Fruit fly (Drosophila melanogaster): ENCODE results near the gene CG3198.
A peak's percentile ranks its signal among the peaks of the same experiment; 100 is the strongest.

CG3198 gene

DNA sequence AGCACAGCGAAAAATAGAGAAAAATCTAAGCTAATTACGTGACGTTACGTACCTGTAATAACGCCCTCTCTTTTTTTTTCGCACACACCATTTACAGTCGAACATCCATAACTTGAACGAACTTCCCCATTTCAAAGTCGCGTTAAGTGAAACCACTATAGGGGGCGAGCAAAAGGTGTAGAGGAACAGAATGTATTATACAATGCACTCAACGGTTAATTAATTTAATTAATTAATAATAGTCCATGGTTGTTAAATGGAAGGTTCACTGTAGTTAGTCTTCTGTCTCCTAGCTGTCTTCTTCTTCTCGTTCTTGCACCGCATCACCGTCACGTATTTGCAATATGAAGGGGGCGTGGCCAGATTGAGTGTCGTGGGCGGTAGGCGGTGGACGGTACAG, 32.2 kb downstream of the CG3198 start (continued):
- TF ChIP-seq spab (GFP tag; optimal IDR thresholded peaks at IDR 0.05), result no peak
- TF ChIP-seq net (GFP tag; optimal IDR thresholded peaks at IDR 0.05), result no peak
- TF ChIP-seq CG31627 (GFP tag; optimal IDR thresholded peaks at IDR 0.05), result no peak
- TF ChIP-seq Sox102F (GFP tag; optimal IDR thresholded peaks at IDR 0.05), result no peak
- TF ChIP-seq Lpt (GFP tag; optimal IDR thresholded peaks at IDR 0.05), result no peak
- TF ChIP-seq CG9139 (GFP tag; optimal IDR thresholded peaks at IDR 0.05), result no peak
- peak; percentile 13; the same call in 1 of the 2 replicates for TF ChIP-seq Gug (GFP tag; IDR thresholded peaks at IDR 0.05)
- TF ChIP-seq CG11294 (GFP tag; IDR thresholded peaks at IDR 0.05), result peak; percentile 24; the same call in 1 of the 2 replicates
- TF ChIP-seq Smox (GFP tag; optimal IDR thresholded peaks at IDR 0.05), result no peak
- TF ChIP-seq CG6808 (GFP tag; optimal IDR thresholded peaks at IDR 0.05), result no peak
- TF ChIP-seq Sox14 (GFP tag; optimal IDR thresholded peaks at IDR 0.05), result no peak
- TF ChIP-seq dsx (GFP tag; optimal IDR thresholded peaks at IDR 0.05; ENCODE audit: poor library complexity, severe bottlenecking), result no peak

DNA sequence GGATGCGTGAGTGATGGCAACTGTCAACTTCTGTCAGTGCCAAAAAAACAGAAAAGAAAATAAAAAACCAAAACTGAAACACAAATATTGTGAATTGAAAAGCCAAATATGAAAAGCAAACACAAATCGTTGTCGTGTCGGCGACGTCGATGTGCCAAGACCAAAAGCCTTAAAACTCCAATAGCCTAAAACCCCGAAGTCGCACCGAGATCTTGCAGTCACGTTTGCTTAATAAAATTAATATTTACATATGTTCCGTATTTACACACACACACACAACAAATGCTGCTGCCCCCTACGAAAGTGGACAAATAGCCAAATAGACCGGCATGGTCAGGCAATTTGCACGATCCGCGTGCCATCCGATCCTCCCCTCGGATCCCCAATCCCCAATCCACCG, 35.6 kb downstream of the CG3198 start:
- TF ChIP-seq CG1621 (tag; optimal IDR thresholded peaks at IDR 0.05), result no peak
- peak; percentile 75 for TF ChIP-seq fkh (GFP tag; optimal IDR thresholded peaks at IDR 0.05)
- TF ChIP-seq CG11902 (GFP tag; optimal IDR thresholded peaks at IDR 0.05), result no peak
- no peak for TF ChIP-seq CG15336 (GFP tag; IDR thresholded peaks at IDR 0.05)

DNA sequence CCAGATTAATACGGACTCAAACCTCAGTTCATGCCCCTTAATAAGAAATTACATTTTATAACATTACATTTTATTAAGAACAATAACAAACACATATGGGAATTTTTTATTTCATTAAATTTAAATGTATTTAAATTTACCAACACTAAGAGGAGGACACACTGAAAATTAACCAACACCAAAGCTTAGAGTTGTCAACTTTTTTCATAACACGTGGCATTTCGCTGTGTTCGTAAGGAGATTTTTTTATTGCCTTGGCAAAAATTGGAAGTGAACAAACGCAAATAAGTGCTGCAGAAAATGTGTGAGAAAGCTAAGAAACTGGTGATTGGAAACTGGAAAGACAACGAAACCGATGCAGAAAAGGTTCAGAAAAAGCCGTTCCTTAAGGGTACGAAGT, 40.1 kb downstream of the CG3198 start, which contains the start of gene CG14443:
Gene CG14443 (plus strand): TSS at position 301 of the 400 bp plus-strand sequence.
- TF ChIP-seq CG8632 (GFP tag; optimal IDR thresholded peaks at IDR 0.05) (no peak), topi (GFP tag; optimal IDR thresholded peaks at IDR 0.05) (no peak), CG1621 (tag; optimal IDR thresholded peaks at IDR 0.05) (no peak), Hr39 (GFP tag; optimal IDR thresholded peaks at IDR 0.05) (no peak), fd85E (GFP tag; optimal IDR thresholded peaks at IDR 0.05) (no peak), CG32006 (GFP tag; optimal IDR thresholded peaks at IDR 0.05) (no peak), CG6808 (GFP tag; optimal IDR thresholded peaks at IDR 0.05) (no peak), CG4318 (GFP tag; optimal IDR thresholded peaks at IDR 0.05) (no peak), CG6854 (GFP tag; optimal IDR thresholded peaks at IDR 0.05) (no peak), Lpt (GFP tag; optimal IDR thresholded peaks at IDR 0.05) (no peak), dsx (GFP tag; optimal IDR thresholded peaks at IDR 0.05; ENCODE audit: poor library complexity, severe bottlenecking) (no peak), salr (GFP tag; optimal IDR thresholded peaks at IDR 0.05) (no peak), Eip93F (GFP tag; optimal IDR thresholded peaks at IDR 0.05) (no peak), Sox14 (GFP tag; optimal IDR thresholded peaks at IDR 0.05) (no peak), Sox15 (GFP tag; optimal IDR thresholded peaks at IDR 0.05) (no peak), CG6163 (GFP tag; IDR thresholded peaks at IDR 0.05) (no peak), CG10631 (GFP tag; optimal IDR thresholded peaks at IDR 0.05) (no peak)

DNA sequence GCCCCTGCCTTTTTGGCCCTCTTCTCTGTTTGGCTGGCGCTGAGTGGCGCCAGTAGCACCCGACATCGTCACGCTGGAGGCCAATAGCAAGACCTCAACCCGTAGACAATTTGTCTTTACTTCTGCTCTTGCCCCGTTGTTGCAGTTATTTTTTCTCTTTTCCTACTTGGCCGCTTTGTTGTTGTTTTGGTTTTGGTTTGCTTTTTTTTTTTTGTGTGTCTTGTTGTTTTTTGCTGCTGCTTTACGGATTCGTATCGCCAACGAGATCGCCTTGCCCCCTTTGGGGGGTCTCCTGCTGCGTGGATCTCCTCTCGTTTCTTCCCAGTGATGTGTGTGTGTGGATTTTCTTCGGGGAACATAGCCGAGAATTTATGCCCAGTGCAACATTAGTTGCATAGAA, 41.9 kb downstream of the CG3198 start:
- TF ChIP-seq fkh (GFP tag; optimal IDR thresholded peaks at IDR 0.05) (no peak), CG32006 (GFP tag; optimal IDR thresholded peaks at IDR 0.05) (peak; percentile 46), Eip93F (GFP tag; optimal IDR thresholded peaks at IDR 0.05) (no peak), Eip78C (GFP tag) (peak; percentile 47), CG11294 (GFP tag; IDR thresholded peaks at IDR 0.05) (no peak), Sox14 (GFP tag; optimal IDR thresholded peaks at IDR 0.05) (peak; percentile 6), fd59A (GFP tag; optimal IDR thresholded peaks at IDR 0.05) (no peak), Hr4 (GFP tag; optimal IDR thresholded peaks at IDR 0.05) (no peak), achi (GFP tag; optimal IDR thresholded peaks at IDR 0.05) (peak; percentile 29), Eip75B (GFP tag; optimal IDR thresholded peaks at IDR 0.05) (peak; percentile 22), svp (GFP tag) (no peak), acj6 (GFP tag; optimal IDR thresholded peaks at IDR 0.05) (peak; percentile 0), net (GFP tag; optimal IDR thresholded peaks at IDR 0.05) (peak; percentile 45), CG8119 (GFP tag; IDR thresholded peaks at IDR 0.05) (peak; percentile 91), eg (GFP tag; IDR thresholded peaks at IDR 0.05) (peak; percentile 85), CG16779 (tag; optimal IDR thresholded peaks at IDR 0.05) (peak; percentile 55), Hr38 (GFP tag; optimal IDR thresholded peaks at IDR 0.05) (no peak), Sox102F (GFP tag; optimal IDR thresholded peaks at IDR 0.05) (no peak), CG6792 (GFP tag; optimal IDR thresholded peaks at IDR 0.05) (no peak), CG4318 (GFP tag; optimal IDR thresholded peaks at IDR 0.05) (no peak), Met (GFP tag; optimal IDR thresholded peaks at IDR 0.05) (no peak), dsx (GFP tag; optimal IDR thresholded peaks at IDR 0.05; ENCODE audit: poor library complexity, severe bottlenecking) (peak; percentile 55), Gug (GFP tag; IDR thresholded peaks at IDR 0.05) (peak; percentile 35), Sox15 (GFP tag; optimal IDR thresholded peaks at IDR 0.05) (no peak), Blimp-1 (GFP tag; optimal IDR thresholded peaks at IDR 0.05) (no peak), CG3032 (tag; optimal IDR thresholded peaks at IDR 0.05) (peak; percentile 14), dac (GFP tag; optimal IDR thresholded peaks at IDR 0.05) (peak; percentile 2), CG34406 (GFP tag; optimal IDR thresholded peaks at IDR 0.05) (no peak), CG31627 (GFP tag; optimal IDR thresholded peaks at IDR 0.05) (no peak), spab (GFP tag; optimal IDR thresholded peaks at IDR 0.05) (peak; percentile 5), CG9139 (GFP tag; optimal IDR thresholded peaks at IDR 0.05) (peak; percentile 57)

Data from whole organism, prepupa.